Worm (Caenorhabditis elegans): ENCODE measurements around the gene chl-1.

chl-1 gene

DNA sequence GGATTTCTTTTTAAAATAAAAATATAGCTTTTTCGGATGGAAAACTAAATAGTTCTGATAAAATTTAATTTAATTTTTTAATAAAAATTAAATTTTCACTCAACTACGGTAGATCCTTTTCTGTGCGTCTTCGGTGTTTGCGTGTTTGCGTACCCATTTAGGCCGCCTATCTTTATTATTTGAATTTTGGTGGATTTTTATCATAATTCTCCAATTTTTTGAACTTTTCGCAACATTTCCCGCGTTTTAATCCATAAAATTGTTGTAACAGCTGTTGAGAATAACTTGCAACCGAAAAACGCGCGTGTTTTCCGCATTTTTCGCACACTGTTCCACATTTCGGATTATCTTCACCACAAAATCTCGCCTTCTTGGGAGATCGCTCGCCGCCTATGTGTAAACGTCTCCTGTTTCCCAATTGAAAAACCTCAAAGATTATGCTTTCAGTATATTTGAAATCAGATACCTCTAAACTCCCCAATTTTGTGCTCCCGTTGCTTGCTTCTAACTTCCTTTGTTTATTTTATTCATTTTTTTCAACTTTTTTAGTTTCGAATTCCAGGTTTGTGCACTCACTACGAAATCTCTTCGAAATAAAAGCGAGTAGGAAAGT is 53.3 kb downstream of the chl-1 start, which contains the start of gene T07C4.3:
TSS of gene T07C4.3 (plus strand) at position 563 of the 613 bp plus-strand sequence.
- TF ChIP-seq ceh-48 (tag; optimal IDR thresholded peaks at IDR 0.05) (no peak), ceh-9 (tag; optimal IDR thresholded peaks at IDR 0.05) (no peak), T23F11.4 (GFP tag; optimal IDR thresholded peaks at IDR 0.05) (no peak), hlh-30 (tag; optimal IDR thresholded peaks at IDR 0.05; ENCODE audit: insufficient read depth) (no peak), K09A11.1 (tag; optimal IDR thresholded peaks at IDR 0.05; ENCODE audit: insufficient read depth) (no peak), elt-4 (tag; optimal IDR thresholded peaks at IDR 0.05) (no peak), pax-1 (tag; optimal IDR thresholded peaks at IDR 0.05) (no peak), madf-2 (tag; optimal IDR thresholded peaks at IDR 0.05) (no peak), unc-86 (tag; optimal IDR thresholded peaks at IDR 0.05) (no peak), che-1 (tag; optimal IDR thresholded peaks at IDR 0.05) (no peak), pqm-1 (tag; optimal IDR thresholded peaks at IDR 0.05) (no peak)

All from whole organism, late embryonic.